Worm (Caenorhabditis elegans) whole organism, mixed stage, embryonic: Measurements from ENCODE around the gene str-6.

ENCODE experiments used
- bed-3 ChIP-seq: fragments of 200-800 bp; sonication (Bioruptor generic); optimal IDR thresholded peaks from 3 replicates; lab custom pipeline; 2018; ENCODE audit warnings: mild to moderate bottlenecking, missing genetic modification characterization, moderate library complexity, missing compliant biosample characterization
- blmp-1 ChIP-seq: fragments of 150-350 bp; optimal IDR thresholded peaks from 2 replicates; lab custom pipeline; 2014; ENCODE audit warnings: missing biosample characterization, missing genetic modification characterization
- ceh-39 ChIP-seq: fragments of 150-350 bp; optimal IDR thresholded peaks from 2 replicates; lab custom pipeline; 2014; ENCODE audit warnings: missing biosample characterization, missing genetic modification characterization
- ceh-43 ChIP-seq: fragments of 200-800 bp; sonication (Bioruptor generic); optimal IDR thresholded peaks from 2 replicates; lab custom pipeline; 2018; ENCODE audit warnings: mild to moderate bottlenecking, missing genetic modification characterization, moderate library complexity, missing compliant biosample characterization
- ceh-83 ChIP-seq: fragments of 200-800 bp; sonication (Bioruptor generic); optimal IDR thresholded peaks from 2 replicates; lab custom pipeline; 2018; ENCODE audit warnings: mild to moderate bottlenecking, missing genetic modification characterization, missing compliant biosample characterization
- ces-1 ChIP-seq: fragments of 150-350 bp; optimal IDR thresholded peaks from 2 replicates; lab custom pipeline; 2014; ENCODE audit warnings: missing biosample characterization, missing genetic modification reagents, missing genetic modification characterization
- drap-1 ChIP-seq: fragments of 200-800 bp; sonication (Bioruptor generic); optimal IDR thresholded peaks from 3 replicates; lab custom pipeline; 2018; ENCODE audit warnings: mild to moderate bottlenecking, missing genetic modification characterization, missing compliant biosample characterization
- elt-1 ChIP-seq: sonication (generic microtip); optimal IDR thresholded peaks from 2 replicates; lab custom pipeline; 2017; ENCODE audit warnings: missing genetic modification characterization, mild to moderate bottlenecking, missing compliant biosample characterization, antibody characterized with exemption, moderate library complexity, borderline replicate concordance; ENCODE audit not compliant: insufficient read depth
- elt-3 ChIP-seq: fragments of 150-350 bp; optimal IDR thresholded peaks from 2 replicates; lab custom pipeline; 2014; ENCODE audit warnings: missing biosample characterization, missing genetic modification characterization
- flh-1 ChIP-seq: fragments of 200-800 bp; sonication (Bioruptor generic); optimal IDR thresholded peaks from 2 replicates; lab custom pipeline; 2018; ENCODE audit warnings: mild to moderate bottlenecking, missing genetic modification characterization, moderate library complexity, missing compliant biosample characterization
- ham-2 ChIP-seq: fragments of 200-800 bp; sonication (Bioruptor generic); optimal IDR thresholded peaks from 2 replicates; lab custom pipeline; 2018; ENCODE audit warnings: mild to moderate bottlenecking, missing genetic modification characterization, missing compliant biosample characterization
- lin-13 ChIP-seq: fragments of 150-350 bp; optimal IDR thresholded peaks from 2 replicates; lab custom pipeline; 2014; ENCODE audit warnings: missing biosample characterization, missing genetic modification characterization
- lin-32 ChIP-seq: fragments of 200-800 bp; sonication (Bioruptor generic); optimal IDR thresholded peaks from 2 replicates; lab custom pipeline; 2018; ENCODE audit warnings: mild to moderate bottlenecking, missing genetic modification characterization, missing compliant biosample characterization
- lsy-2 ChIP-seq: fragments of 150-350 bp; optimal IDR thresholded peaks from 2 replicates; lab custom pipeline; 2014; ENCODE audit warnings: missing biosample characterization, missing genetic modification characterization
- mep-1 ChIP-seq: fragments of 150-350 bp; optimal IDR thresholded peaks from 2 replicates; lab custom pipeline; 2017; ENCODE audit warnings: missing biosample characterization, missing genetic modification reagents, missing genetic modification characterization, inconsistent platforms
- mls-2 ChIP-seq: sonication (generic microtip); optimal IDR thresholded peaks from 2 replicates; lab custom pipeline; 2016; ENCODE audit warnings: mild to moderate bottlenecking, missing genetic modification characterization, moderate library complexity, missing compliant biosample characterization
- nhr-12 ChIP-seq: fragments of 150-350 bp; optimal IDR thresholded peaks from 2 replicates; lab custom pipeline; 2014; ENCODE audit warnings: missing biosample characterization, missing genetic modification characterization
- nhr-2 ChIP-seq: fragments of 150-350 bp; optimal IDR thresholded peaks from 2 replicates; lab custom pipeline; 2014; ENCODE audit warnings: missing biosample characterization, missing genetic modification characterization
- nhr-237 ChIP-seq: fragments of 150-350 bp; optimal IDR thresholded peaks from 2 replicates; lab custom pipeline; 2014; ENCODE audit warnings: missing biosample characterization, missing genetic modification characterization
- nhr-28 ChIP-seq: fragments of 150-350 bp; optimal IDR thresholded peaks from 2 replicates; lab custom pipeline; 2014; ENCODE audit warnings: missing biosample characterization, missing genetic modification characterization
- nhr-76 ChIP-seq: sonication (generic microtip); optimal IDR thresholded peaks from 2 replicates; lab custom pipeline; 2017; ENCODE audit warnings: missing biosample characterization, missing genetic modification characterization
- sem-2 ChIP-seq: fragments of 200-800 bp; sonication (Bioruptor generic); optimal IDR thresholded peaks from 2 replicates; lab custom pipeline; 2018; ENCODE audit warnings: mild to moderate bottlenecking, missing genetic modification characterization, missing compliant biosample characterization
- snpc-4 ChIP-seq: fragments of 150-350 bp; optimal IDR thresholded peaks from 2 replicates; lab custom pipeline; 2014; ENCODE audit warnings: missing biosample characterization, missing genetic modification characterization
- tbx-8 ChIP-seq: fragments of 200-800 bp; sonication (Bioruptor generic); optimal IDR thresholded peaks from 2 replicates; lab custom pipeline; 2018; ENCODE audit warnings: mild to moderate bottlenecking, missing genetic modification characterization, moderate library complexity, missing compliant biosample characterization
- unc-120 ChIP-seq: sonication (generic microtip); optimal IDR thresholded peaks from 2 replicates; lab custom pipeline; 2017; ENCODE audit warnings: missing genetic modification characterization, missing compliant biosample characterization; ENCODE audit not compliant: poor library complexity, severe bottlenecking
- unc-39 ChIP-seq: fragments of 150-350 bp; optimal IDR thresholded peaks from 2 replicates; lab custom pipeline; 2014; ENCODE audit warnings: missing biosample characterization, missing genetic modification characterization
- unc-62 ChIP-seq: fragments of 150-350 bp; optimal IDR thresholded peaks from 2 replicates; lab custom pipeline; 2014; ENCODE audit warnings: missing biosample characterization, missing genetic modification reagents, missing genetic modification characterization
- ztf-11 ChIP-seq: fragments of 150-350 bp; optimal IDR thresholded peaks from 2 replicates; lab custom pipeline; 2014; ENCODE audit warnings: missing biosample characterization, missing genetic modification characterization

Gene str-6

DNA sequence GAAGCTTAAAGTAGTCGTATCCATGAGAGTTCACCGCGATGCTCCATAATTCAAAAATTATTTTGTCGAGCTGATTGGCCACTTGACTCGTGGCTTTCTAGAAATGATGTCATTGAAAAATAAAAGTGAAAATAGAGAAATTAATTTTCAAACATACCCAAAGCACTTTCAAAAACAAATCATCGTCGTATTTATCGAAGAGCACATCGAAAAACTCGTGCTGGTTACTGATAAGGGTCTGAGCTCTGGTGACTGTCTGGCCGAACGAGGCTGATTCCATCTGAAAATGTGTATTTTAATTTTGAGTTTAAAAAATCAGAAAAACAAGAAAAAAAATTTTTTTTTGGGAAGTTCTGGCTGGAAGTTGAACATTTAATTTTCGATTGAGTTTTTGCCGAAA, 37.6 kb downstream of the str-6 start:
- TF ChIP-seq unc-62 (GFP tag; lab: Kevin White, UChicago): no peak
- TF ChIP-seq drap-1 (GFP tag; lab: Kevin White, UChicago): no peak
- no peak for TF ChIP-seq nhr-28 (tag; lab: Kevin White, UChicago)
- no peak for TF ChIP-seq mep-1 (tag; lab: Kevin White, UChicago)

DNA sequence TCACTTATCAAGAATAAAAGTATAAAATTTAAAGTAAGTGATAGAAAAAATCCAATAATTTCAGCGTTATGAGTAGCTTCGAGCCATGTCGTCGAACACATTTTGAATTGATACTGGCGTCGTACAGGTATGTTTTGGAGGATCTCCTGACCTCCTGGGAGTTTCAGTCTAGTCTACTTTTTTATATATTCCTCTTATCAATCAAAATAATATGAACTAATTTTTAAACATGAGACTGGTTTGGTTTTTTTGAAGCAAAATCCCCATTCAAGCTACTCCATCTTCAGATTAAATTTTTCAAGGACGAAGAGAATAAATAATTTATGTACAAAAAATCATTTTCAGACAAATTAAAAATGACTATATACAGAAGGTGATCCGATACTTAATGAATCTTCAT, 38.1 kb downstream of the str-6 start, which contains the start of gene str-101:
Gene str-101, minus strand, starts transcription at position 101 of the 400 bp plus-strand sequence.
- no peak for TF ChIP-seq snpc-4 (tag; lab: Kevin White, UChicago)
- TF ChIP-seq nhr-237 (tag; lab: Kevin White, UChicago): no peak
- no peak for TF ChIP-seq nhr-76
- no peak for TF ChIP-seq ztf-11

DNA sequence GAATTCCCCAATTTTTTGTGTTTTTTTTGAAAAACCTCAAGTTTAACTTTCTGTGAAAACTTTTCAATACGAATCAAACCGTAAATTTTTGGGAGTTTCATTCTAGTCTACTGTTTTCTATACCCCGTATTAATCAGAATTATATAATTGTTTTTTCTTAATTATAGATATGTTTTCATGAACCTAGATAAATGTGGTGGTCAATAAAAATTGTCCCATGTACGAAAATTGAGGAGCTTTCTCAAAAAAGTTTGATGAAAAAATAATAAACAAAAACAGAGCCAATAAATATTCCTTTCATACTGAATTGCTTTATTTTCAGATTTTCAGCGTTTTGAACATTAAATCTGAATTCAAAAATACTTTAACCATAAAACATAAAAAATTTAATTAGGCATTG, 39.6 kb downstream of the str-6 start, which contains the start of gene Y6E2A.1:
Gene Y6E2A.1, minus strand, starts transcription at position 101 of the 400 bp plus-strand sequence.
- TF ChIP-seq ces-1 (GFP tag; lab: Kevin White, UChicago) (no peak), flh-1 (GFP tag; lab: Kevin White, UChicago) (no peak), nhr-237 (tag; lab: Kevin White, UChicago) (no peak), nhr-12 (no peak), ham-2 (GFP tag; lab: Kevin White, UChicago) (no peak), elt-1 (tag; lab: Kevin White, UChicago) (no peak), lin-13 (tag; lab: Kevin White, UChicago) (no peak), nhr-76 (no peak), ztf-11 (no peak), snpc-4 (tag; lab: Kevin White, UChicago) (no peak), ceh-43 (GFP tag; lab: Kevin White, UChicago) (no peak), drap-1 (GFP tag; lab: Kevin White, UChicago) (no peak)

DNA sequence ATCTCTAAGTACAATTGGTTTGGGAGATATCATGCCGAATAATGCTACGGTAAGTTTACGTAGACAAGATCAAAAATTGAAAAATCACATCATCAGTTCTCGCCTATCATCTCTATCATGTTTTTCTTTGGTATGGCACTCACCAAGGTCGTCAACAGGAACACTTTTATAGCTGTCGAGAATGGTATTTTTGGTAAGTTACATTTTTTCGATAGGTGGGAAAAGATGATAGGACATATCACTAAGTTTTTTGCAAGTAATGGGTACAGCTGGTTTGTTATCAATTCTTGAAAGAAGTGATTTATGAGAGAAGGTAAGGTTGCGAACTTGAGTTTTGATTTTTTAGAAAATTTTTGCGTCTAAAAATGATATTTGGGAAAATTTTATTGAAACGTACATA, 42.0 kb downstream of the str-6 start:
- no peak for TF ChIP-seq ham-2 (GFP tag; lab: Kevin White, UChicago)
- no peak for TF ChIP-seq blmp-1 (tag; lab: Kevin White, UChicago)
- TF ChIP-seq nhr-2 (tag; lab: Kevin White, UChicago): no peak
- TF ChIP-seq ztf-11: no peak

DNA sequence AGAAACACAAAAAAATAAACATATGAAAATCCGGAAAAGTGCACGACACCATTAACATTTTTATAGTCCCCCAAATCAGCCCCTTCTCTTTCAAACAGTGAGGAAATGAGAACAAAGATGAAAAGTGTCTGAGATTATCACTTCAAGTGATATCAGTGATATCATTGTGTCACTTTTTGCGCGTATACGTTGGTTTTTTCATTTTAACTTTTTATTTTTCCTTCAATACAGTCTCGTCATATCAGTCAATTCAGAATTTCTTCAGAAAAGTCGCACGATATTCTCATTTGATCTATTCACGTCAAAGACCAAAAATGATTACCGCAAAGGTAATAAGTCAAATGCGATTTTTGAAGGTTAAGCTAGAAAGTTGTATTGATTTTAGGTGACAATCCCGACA, 45.3 kb downstream of the str-6 start, which contains the start of gene twk-34:
Gene twk-34, plus strand, starts transcription at position 216 of the 400 bp plus-strand sequence.
- TF ChIP-seq bed-3 (GFP tag; lab: Kevin White, UChicago): no peak
- no peak for TF ChIP-seq ceh-83
- TF ChIP-seq unc-120 (tag; lab: Kevin White, UChicago): no peak
- no peak for TF ChIP-seq lin-32 (GFP tag; lab: Kevin White, UChicago)
- no peak for TF ChIP-seq ztf-11
- no peak for TF ChIP-seq ham-2 (GFP tag; lab: Kevin White, UChicago)
- no peak for TF ChIP-seq sem-2 (GFP tag; lab: Kevin White, UChicago)
- TF ChIP-seq mls-2 (tag; lab: Kevin White, UChicago): no peak
- no peak for TF ChIP-seq lin-13 (tag; lab: Kevin White, UChicago)
- TF ChIP-seq lsy-2 (tag; lab: Kevin White, UChicago): no peak

DNA sequence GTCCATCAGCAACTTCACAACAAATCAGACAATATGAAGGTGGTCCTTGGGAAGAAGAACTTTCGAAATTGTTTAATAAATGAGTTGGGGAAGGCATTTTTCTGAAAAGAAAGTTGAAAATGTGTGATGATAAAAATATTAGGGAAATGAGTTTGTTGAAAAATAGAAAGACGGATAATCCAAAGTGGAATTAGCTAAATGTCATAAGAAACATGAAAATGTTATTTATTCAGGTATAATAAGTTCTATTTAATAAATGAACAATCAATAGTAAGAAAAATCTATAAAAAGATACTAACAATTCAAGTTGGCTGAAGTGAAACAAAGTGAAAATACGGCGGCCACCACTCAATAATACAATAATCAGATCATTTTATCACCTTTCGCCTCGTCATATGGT, 47.8 kb downstream of the str-6 start, which contains the start of gene nhr-53:
Gene nhr-53, minus strand, starts transcription at position 101 of the 400 bp plus-strand sequence.
- TF ChIP-seq tbx-8 (GFP tag; lab: Kevin White, UChicago) (no peak), ceh-39 (no peak), lsy-2 (tag; lab: Kevin White, UChicago) (no peak), bed-3 (GFP tag; lab: Kevin White, UChicago) (no peak), sem-2 (GFP tag; lab: Kevin White, UChicago) (no peak), ceh-83 (no peak), ham-2 (GFP tag; lab: Kevin White, UChicago) (no peak), unc-39 (tag; lab: Kevin White, UChicago) (no peak), nhr-2 (tag; lab: Kevin White, UChicago) (no peak), ces-1 (GFP tag; lab: Kevin White, UChicago) (no peak), flh-1 (GFP tag; lab: Kevin White, UChicago) (no peak), elt-3 (tag; lab: Kevin White, UChicago) (no peak), ceh-43 (GFP tag; lab: Kevin White, UChicago) (no peak), nhr-12 (no peak), nhr-28 (tag; lab: Kevin White, UChicago) (no peak), mep-1 (tag; lab: Kevin White, UChicago) (no peak), nhr-76 (no peak), nhr-237 (tag; lab: Kevin White, UChicago) (no peak)
